Worm (Caenorhabditis elegans) whole organism, late embryonic: ENCODE results near the gene rps-30.

Experiments used
- C08G9.2 ChIP-seq: sonication (generic microtip); optimal IDR thresholded peaks from 2 replicates; lab custom pipeline; 2016; ENCODE audit warnings: mild to moderate bottlenecking, missing genetic modification characterization, moderate library complexity, missing compliant biosample characterization
- Y22D7AL.16 ChIP-seq: sonication (generic microtip); optimal IDR thresholded peaks from 2 replicates; lab custom pipeline; 2016; ENCODE audit warnings: missing genetic modification characterization, missing compliant biosample characterization
- ama-1 ChIP-seq: fragments of 150-350 bp; optimal IDR thresholded peaks from 2 replicates; lab custom pipeline; 2014
- lin-11 ChIP-seq: fragments of 200-800 bp; sonication (Bioruptor generic); optimal IDR thresholded peaks from 2 replicates; lab custom pipeline; 2018; ENCODE audit warnings: mild to moderate bottlenecking, missing genetic modification characterization, missing compliant biosample characterization
- madf-2 ChIP-seq: sonication (generic microtip); optimal IDR thresholded peaks from 2 replicates; lab custom pipeline; 2017; ENCODE audit warnings: missing genetic modification characterization, missing compliant biosample characterization
- pha-2 ChIP-seq: sonication (generic microtip); optimal IDR thresholded peaks from 2 replicates; lab custom pipeline; 2017; ENCODE audit warnings: mild to moderate bottlenecking, missing genetic modification characterization, missing compliant biosample characterization
- syd-9 ChIP-seq: sonication (generic microtip); optimal IDR thresholded peaks from 2 replicates; lab custom pipeline; 2016; ENCODE audit warnings: mild to moderate bottlenecking, missing genetic modification characterization, moderate library complexity, missing compliant biosample characterization

DNA sequence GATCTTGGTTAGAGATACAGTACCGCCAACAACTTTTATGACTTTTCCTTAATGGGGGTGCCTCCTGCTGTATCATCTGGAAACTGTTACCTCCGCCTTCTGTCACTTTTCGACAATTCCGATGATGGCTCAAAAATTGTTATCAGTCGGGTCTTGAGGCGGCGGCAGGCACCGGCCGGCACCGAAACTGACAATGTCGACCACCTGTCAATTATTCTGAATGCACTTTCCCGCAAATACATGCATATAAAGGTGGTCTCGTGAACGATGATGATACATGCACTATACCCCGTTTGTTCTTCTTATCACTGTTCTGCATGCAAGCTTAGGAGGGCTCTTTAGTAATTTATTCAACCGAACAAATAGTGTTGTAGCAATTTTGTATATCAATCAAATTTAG, 32.3 kb upstream of the rps-30 start:
- TF ChIP-seq pha-2 (tag; lab: Kevin White, UChicago) (no peak), madf-2 (tag; lab: Kevin White, UChicago) (no peak), Y22D7AL.16 (tag; lab: Kevin White, UChicago) (no peak), lin-11 (tag; lab: Kevin White, UChicago) (no peak), C08G9.2 (tag; lab: Kevin White, UChicago) (no peak), syd-9 (tag; lab: Kevin White, UChicago) (no peak), ama-1 (lab: Kevin White, UChicago) (no peak)
